Worm (Caenorhabditis elegans): ENCODE measurements around the gene K10D11.6.

DNA sequence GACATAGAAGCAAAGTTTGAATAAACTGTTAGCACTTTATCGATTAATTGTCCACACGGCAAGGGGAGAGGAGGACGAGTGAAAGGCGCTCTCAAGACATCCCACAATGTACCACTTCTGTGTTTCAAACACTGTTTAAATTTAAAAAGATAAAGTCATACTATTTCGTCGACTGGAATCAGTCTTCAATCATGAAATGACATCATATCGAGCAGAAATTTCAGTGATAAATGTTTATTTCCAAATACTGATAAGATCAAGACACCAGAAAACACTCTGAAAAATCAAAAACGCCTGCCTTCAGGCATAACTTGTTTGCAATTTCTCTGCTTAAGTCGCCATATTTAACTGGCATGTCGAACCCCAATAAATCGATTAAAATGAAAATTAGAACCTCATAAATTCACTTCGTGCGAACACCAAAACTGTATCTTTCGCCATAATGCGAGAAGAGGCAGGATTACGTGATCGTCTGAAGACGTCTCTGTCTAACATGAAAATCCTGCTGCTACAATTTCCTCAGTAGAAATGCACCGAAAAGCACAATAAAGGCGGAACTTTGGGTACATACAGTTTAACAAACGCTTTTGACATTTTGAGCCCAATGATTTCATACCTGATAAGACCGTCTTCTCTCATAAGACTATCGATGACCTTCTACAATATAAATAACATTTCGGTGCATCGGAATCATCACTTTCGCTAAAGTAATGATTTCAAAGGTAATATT is 10.8 kb downstream of the K10D11.6 start, which contains the start of gene K10D11.2:
- TF ChIP-seq zip-2 (tag; optimal IDR thresholded peaks at IDR 0.05) = no peak
- no peak for TF ChIP-seq lir-3 (tag; optimal IDR thresholded peaks at IDR 0.05)

All from whole organism, L4 larva.